Fruit fly (Drosophila melanogaster) whole organism, embryonic: ENCODE data around the gene CG9018.

ENCODE experiments used
- B-H2 ChIP-seq: fragments of 200-800 bp; sonication (Bioruptor generic); optimal IDR thresholded peaks from 2 replicates; lab custom pipeline; 2018; ENCODE audit warnings: missing biosample characterization, mild to moderate bottlenecking, missing genetic modification characterization
- CG10147 ChIP-seq: fragments of 200-800 bp; sonication (Bioruptor generic); optimal IDR thresholded peaks from 2 replicates; lab custom pipeline; 2019; ENCODE audit warnings: missing biosample characterization, mild to moderate bottlenecking, missing genetic modification characterization, moderate library complexity
- CG10274 ChIP-seq: fragments of 200-800 bp; sonication (Bioruptor generic); optimal IDR thresholded peaks from 3 replicates; lab custom pipeline; 2017; ENCODE audit warnings: missing biosample characterization, mild to moderate bottlenecking, missing genetic modification characterization
- CG10462 ChIP-seq: fragments of 200-800 bp; sonication (Bioruptor generic); optimal IDR thresholded peaks from 2 replicates; lab custom pipeline; 2016; ENCODE audit warnings: missing biosample characterization, missing genetic modification characterization
- CG11696 ChIP-seq: fragments of 200-800 bp; sonication (Bioruptor generic); IDR thresholded peaks from 2 replicates; pipeline ENCODE4 v1.3.6; 2022; ENCODE audit warnings: missing biosample characterization, missing genetic modification characterization
- CG14050 ChIP-seq: fragments of 200-800 bp; sonication (Bioruptor generic); IDR thresholded peaks from 3 replicates; pipeline ENCODE4 v1.3.6; 2022; ENCODE audit warnings: missing biosample characterization, missing genetic modification characterization
- CG17568 ChIP-seq: fragments of 200-800 bp; sonication (Bioruptor generic); optimal IDR thresholded peaks from 2 replicates; lab custom pipeline; 2018; ENCODE audit warnings: missing biosample characterization, mild to moderate bottlenecking, missing genetic modification characterization, moderate library complexity
- CG18476 ChIP-seq: fragments of 200-800 bp; sonication (Bioruptor generic); optimal IDR thresholded peaks from 2 replicates; lab custom pipeline; 2016; ENCODE audit warnings: missing biosample characterization, mild to moderate bottlenecking, missing genetic modification characterization
- CG18599 ChIP-seq: fragments of 200-800 bp; sonication (Bioruptor generic); optimal IDR thresholded peaks from 3 replicates; lab custom pipeline; 2017; ENCODE audit warnings: missing biosample characterization, missing genetic modification characterization, mild to moderate bottlenecking, moderate library complexity, missing genetic modification reagents
- CG30020 ChIP-seq: fragments of 200-800 bp; optimal IDR thresholded peaks from 2 replicates; lab custom pipeline; 2019; ENCODE audit warnings: missing biosample characterization, mild to moderate bottlenecking, missing genetic modification characterization, moderate library complexity
- CG33557 ChIP-seq: fragments of 200-800 bp; sonication (Bioruptor generic); optimal IDR thresholded peaks from 2 replicates; lab custom pipeline; 2019; ENCODE audit warnings: missing biosample characterization, mild to moderate bottlenecking, missing genetic modification characterization, moderate library complexity
- CG3726 ChIP-seq: fragments of 200-800 bp; sonication (Bioruptor generic); IDR thresholded peaks from 3 replicates; pipeline ENCODE4, ENCODE4 v1.3.6; 2022; ENCODE audit warnings: missing biosample characterization, missing genetic modification characterization
- CG4424 ChIP-seq: fragments of 200-800 bp; sonication (Bioruptor generic); optimal IDR thresholded peaks from 3 replicates; lab custom pipeline; 2016; ENCODE audit warnings: missing biosample characterization, missing genetic modification characterization
- CG6654 ChIP-seq: fragments of 200-800 bp; sonication (Bioruptor generic); optimal IDR thresholded peaks from 2 replicates; lab custom pipeline; 2017; ENCODE audit warnings: missing biosample characterization, mild to moderate bottlenecking, missing genetic modification characterization
- CG8478 ChIP-seq: fragments of >200 bp; optimal IDR thresholded peaks from 2 replicates; lab custom pipeline; 2018
- CG9797 ChIP-seq: fragments of 200-800 bp; sonication (Bioruptor generic); optimal IDR thresholded peaks from 3 replicates; lab custom pipeline; 2018; ENCODE audit warnings: missing biosample characterization, mild to moderate bottlenecking, missing genetic modification characterization
- CoRest ChIP-seq: fragments of 200-800 bp; sonication (Bioruptor generic); optimal IDR thresholded peaks from 3 replicates; lab custom pipeline; 2018; ENCODE audit warnings: missing biosample characterization, mild to moderate bottlenecking, missing genetic modification characterization, moderate library complexity
- D19B ChIP-seq: fragments of 200-800 bp; sonication (Bioruptor generic); optimal IDR thresholded peaks from 2 replicates; lab custom pipeline; 2017; ENCODE audit warnings: missing biosample characterization, mild to moderate bottlenecking, missing genetic modification characterization
- ERR ChIP-seq: fragments of 200-800 bp; sonication (Bioruptor generic); optimal IDR thresholded peaks from 2 replicates; lab custom pipeline; 2016; ENCODE audit warnings: missing biosample characterization, missing genetic modification characterization
- HLH3B ChIP-seq: fragments of 200-800 bp; sonication (Bioruptor generic); IDR thresholded peaks from 2 replicates; pipeline ENCODE4 v1.3.6; 2022; ENCODE audit warnings: missing biosample characterization, missing genetic modification characterization
- HmgD ChIP-seq: fragments of 200-800 bp; sonication (Bioruptor generic); optimal IDR thresholded peaks from 3 replicates; lab custom pipeline; 2016; ENCODE audit warnings: missing biosample characterization, missing genetic modification characterization
- MBD-R2 ChIP-seq: fragments of 200-800 bp; sonication (Bioruptor generic); IDR thresholded peaks from 2 replicates; pipeline ENCODE4 v1.3.6; 2022; ENCODE audit warnings: missing biosample characterization, missing genetic modification characterization
- Nf-YC ChIP-seq: fragments of 200-800 bp; optimal IDR thresholded peaks from 3 replicates; lab custom pipeline; 2019; ENCODE audit warnings: missing biosample characterization, mild to moderate bottlenecking, missing genetic modification characterization, moderate library complexity
- PHDP ChIP-seq: fragments of 200-800 bp; sonication (Bioruptor generic); optimal IDR thresholded peaks from 3 replicates; lab custom pipeline; 2018; ENCODE audit warnings: missing biosample characterization, mild to moderate bottlenecking, missing genetic modification characterization, moderate library complexity
- Pdp1 ChIP-seq, 2 experiments: fragments of 200-800 bp; sonication (Bioruptor generic); optimal IDR thresholded peaks; 3 replicates each; lab custom pipeline; 2016; ENCODE audit warnings: missing biosample characterization in 2 of 2, missing genetic modification characterization in 2 of 2, mild to moderate bottlenecking in 1 of 2, moderate library complexity in 1 of 2
- Ravus ChIP-seq: fragments of 200-800 bp; sonication (Bioruptor generic); IDR thresholded peaks from 2 replicates; pipeline ENCODE4 v1.3.6; 2022; ENCODE audit warnings: missing biosample characterization, missing genetic modification characterization
- Sin3A ChIP-seq: fragments of >200 bp; optimal IDR thresholded peaks from 2 replicates; lab custom pipeline; 2018
- Tbp ChIP-seq: fragments of >200 bp; optimal IDR thresholded peaks from 2 replicates; lab custom pipeline; 2018; ENCODE audit warnings: missing biosample characterization, missing genetic modification characterization
- Trl ChIP-seq, 3 experiments: fragments of >200 bp in 2 of 3; fragments of 200-800 bp in 1 of 3; sonication (Bioruptor generic) in 1 of 3; optimal IDR thresholded peaks; 2 replicates in 1 of 3; 3 replicates in 2 of 3; lab custom pipeline; 2016 to 2017; ENCODE audit warnings: missing biosample characterization in 1 of 3, missing genetic modification characterization in 1 of 3
- ara ChIP-seq: fragments of 200-800 bp; sonication (Bioruptor generic); IDR thresholded peaks from 2 replicates; pipeline ENCODE4 v1.3.6; 2022; ENCODE audit warnings: missing biosample characterization, missing genetic modification characterization
- ase ChIP-seq: fragments of 200-800 bp; sonication (Bioruptor generic); IDR thresholded peaks from 3 replicates; pipeline ENCODE4 v1.3.6; 2022; ENCODE audit warnings: missing biosample characterization, missing genetic modification characterization
- bigmax ChIP-seq: fragments of 200-800 bp; sonication (Bioruptor generic); optimal IDR thresholded peaks from 2 replicates; lab custom pipeline; 2018; ENCODE audit warnings: missing biosample characterization, mild to moderate bottlenecking, missing genetic modification characterization
- cad ChIP-seq: fragments of >200 bp; optimal IDR thresholded peaks from 2 replicates; lab custom pipeline; 2017; ENCODE audit warnings: missing biosample characterization, missing genetic modification characterization
- chn ChIP-seq: fragments of 200-800 bp; sonication (Bioruptor generic); optimal IDR thresholded peaks from 2 replicates; lab custom pipeline; 2016; ENCODE audit warnings: missing biosample characterization, missing genetic modification characterization
- dati ChIP-seq: fragments of 200-800 bp; sonication (Bioruptor generic); IDR thresholded peaks from 2 replicates; pipeline ENCODE4 v1.3.6; 2022; ENCODE audit warnings: missing biosample characterization, missing genetic modification characterization
- dmrt11E ChIP-seq: fragments of 200-800 bp; sonication (Bioruptor generic); optimal IDR thresholded peaks from 3 replicates; lab custom pipeline; 2018; ENCODE audit warnings: missing biosample characterization, mild to moderate bottlenecking, missing genetic modification characterization, moderate library complexity
- dmrt99B ChIP-seq: fragments of 200-800 bp; sonication (Bioruptor generic); optimal IDR thresholded peaks from 2 replicates; lab custom pipeline; 2018; ENCODE audit warnings: missing biosample characterization, mild to moderate bottlenecking, missing genetic modification characterization, moderate library complexity
- emc ChIP-seq: fragments of 200-800 bp; sonication (Bioruptor generic); optimal IDR thresholded peaks from 2 replicates; lab custom pipeline; 2016; ENCODE audit warnings: missing biosample characterization, missing genetic modification characterization
- gce ChIP-seq: fragments of 200-800 bp; sonication (Bioruptor generic); IDR thresholded peaks from 3 replicates; pipeline ENCODE4 v1.3.6; 2022; ENCODE audit warnings: missing biosample characterization, missing genetic modification characterization
- gcm2 ChIP-seq: fragments of 200-800 bp; sonication (Bioruptor generic); optimal IDR thresholded peaks from 2 replicates; lab custom pipeline; 2016; ENCODE audit warnings: missing biosample characterization, missing genetic modification characterization
- gt ChIP-seq: fragments of 200-800 bp; sonication (Bioruptor generic); IDR thresholded peaks from 2 replicates; pipeline ENCODE4 v1.3.6; 2022; ENCODE audit warnings: missing biosample characterization, missing genetic modification characterization
- ham ChIP-seq: fragments of 200-800 bp; sonication (Bioruptor generic); IDR thresholded peaks from 2 replicates; pipeline ENCODE4 v1.3.6; 2022; ENCODE audit warnings: missing biosample characterization, missing genetic modification characterization
- kah ChIP-seq: fragments of 200-800 bp; sonication (Bioruptor generic); optimal IDR thresholded peaks from 2 replicates; lab custom pipeline; 2018; ENCODE audit warnings: missing biosample characterization, mild to moderate bottlenecking, missing genetic modification characterization
- lab ChIP-seq: fragments of 200-800 bp; sonication (Bioruptor generic); optimal IDR thresholded peaks from 3 replicates; lab custom pipeline; 2017; ENCODE audit warnings: missing biosample characterization, missing genetic modification characterization, mild to moderate bottlenecking, moderate library complexity, missing genetic modification reagents
- p53 ChIP-seq: fragments of 200-800 bp; sonication (Bioruptor generic); optimal IDR thresholded peaks from 2 replicates; lab custom pipeline; 2016; ENCODE audit warnings: missing biosample characterization, missing genetic modification characterization
- pita ChIP-seq: fragments of 200-800 bp; sonication (Bioruptor generic); optimal IDR thresholded peaks from 2 replicates; lab custom pipeline; 2017; ENCODE audit warnings: missing biosample characterization, mild to moderate bottlenecking, missing genetic modification characterization
- ranshi ChIP-seq: fragments of 200-800 bp; sonication (Bioruptor generic); IDR thresholded peaks from 2 replicates; pipeline ENCODE4 v1.3.6; 2022; ENCODE audit warnings: missing biosample characterization, missing genetic modification characterization
- seq ChIP-seq: fragments of 200-800 bp; sonication (Bioruptor generic); IDR thresholded peaks from 2 replicates; pipeline ENCODE4 v1.3.6; 2022; ENCODE audit warnings: missing biosample characterization, missing genetic modification characterization
- sisA ChIP-seq: fragments of 200-800 bp; sonication (Bioruptor generic); IDR thresholded peaks from 2 replicates; pipeline ENCODE4 v1.3.6; 2022; ENCODE audit warnings: missing biosample characterization, missing genetic modification characterization
- tna ChIP-seq: fragments of 200-800 bp; sonication (Bioruptor generic); IDR thresholded peaks from 2 replicates; pipeline ENCODE4 v1.3.6; 2022; ENCODE audit warnings: missing biosample characterization, missing genetic modification characterization; ENCODE audit not compliant: partially characterized antibody
- zen2 ChIP-seq: fragments of 200-800 bp; sonication (Bioruptor generic); IDR thresholded peaks from 3 replicates; pipeline ENCODE4 v1.3.6; 2022; ENCODE audit warnings: missing biosample characterization, missing genetic modification characterization; ENCODE audit not compliant: partially characterized antibody

Gene CG9018

dm6 chr3L:2262515-2262944 is 25.7 kb upstream of the CG9018 start, which contains the start of the genes oxt and CG13807 (continued):
- TF ChIP-seq chn (GFP tag; lab: Kevin White, UChicago): peak; percentile 62
- TF ChIP-seq Sin3A: peak; percentile 68
- no peak for TF ChIP-seq Tbp (GFP tag; lab: Kevin White, UChicago)
- no peak for TF ChIP-seq HmgD (GFP tag; lab: Kevin White, UChicago)
- peak; percentile 74 for TF ChIP-seq CG30020
- TF ChIP-seq MBD-R2 (GFP tag; lab: Robert Waterston, UW): peak; percentile 97
- TF ChIP-seq CG10147: peak; percentile 80
- peak; percentile 86 for TF ChIP-seq CG14050 (GFP tag; lab: Robert Waterston, UW)
- peak; percentile 92 for TF ChIP-seq ase
- TF ChIP-seq ERR (GFP tag; lab: Kevin White, UChicago): no peak
- no peak for TF ChIP-seq zen2 (GFP tag; lab: Robert Waterston, UW)
- peak; percentile 90 for TF ChIP-seq B-H2 (GFP tag; lab: Kevin White, UChicago)
- 0 out of 2 replicates have a peak, but pooled peaks have one; percentile 35 for TF ChIP-seq dati
- TF ChIP-seq ham: peak; percentile 53; the same call in 1 of the 2 replicates
- TF ChIP-seq CG10462 (GFP tag; lab: Kevin White, UChicago): peak; percentile 72
- TF ChIP-seq CG10274 (GFP tag; lab: Kevin White, UChicago): peak; percentile 42
- TF ChIP-seq PHDP (tag; lab: Kevin White, UChicago): peak; percentile 92
- peak; percentile 56 for TF ChIP-seq CG18476 (GFP tag; lab: Kevin White, UChicago)
- peak; percentile 91 for TF ChIP-seq ranshi (GFP tag; lab: Robert Waterston, UW)
- TF ChIP-seq HLH3B (GFP tag; lab: Robert Waterston, UW): peak; percentile 82
- peak; percentile 74 for TF ChIP-seq CG9797
- no peak for TF ChIP-seq cad (GFP tag; lab: Kevin White, UChicago)
- TF ChIP-seq CG33557 (GFP tag; lab: Kevin White, UChicago): peak; percentile 80
- peak; percentile 89 for TF ChIP-seq ara (GFP tag; lab: Robert Waterston, UW)
- TF ChIP-seq p53 (GFP tag; lab: Kevin White, UChicago): no peak
- TF ChIP-seq CG4424 (GFP tag; lab: Kevin White, UChicago): peak; percentile 89
- no peak for TF ChIP-seq tna (GFP tag; lab: Robert Waterston, UW)
- TF ChIP-seq dmrt99B: peak; percentile 85
- peak; percentile 64 to 77 for TF ChIP-seq Pdp1 (GFP tag; optimal IDR thresholded peaks at IDR 0.05; lab: Kevin White, UChicago)
- peak; percentile 0 for TF ChIP-seq emc (GFP tag; lab: Kevin White, UChicago)
- TF ChIP-seq kah: peak; percentile 50
- TF ChIP-seq seq (GFP tag; lab: Robert Waterston, UW): peak; percentile 84
- TF ChIP-seq CG3726: peak; percentile 85; the same call in 2 of the 3 replicates
- no peak for TF ChIP-seq CG17568 (GFP tag; lab: Kevin White, UChicago)
- peak; percentile 83 for TF ChIP-seq CG18599 (GFP tag; lab: Kevin White, UChicago)
- peak; percentile 59 for TF ChIP-seq CG11696 (GFP tag; lab: Robert Waterston, UW)
- TF ChIP-seq Nf-YC (tag; lab: Kevin White, UChicago): peak; percentile 79
- TF ChIP-seq pita (GFP tag; lab: Kevin White, UChicago): no peak
- TF ChIP-seq dmrt11E (tag; lab: Kevin White, UChicago): peak; percentile 82
- peak; percentile 66 for TF ChIP-seq D19B
- TF ChIP-seq Ravus: peak; percentile 54
- peak; percentile 57 for TF ChIP-seq gt (GFP tag; lab: Robert Waterston, UW)
- TF ChIP-seq CG6654: peak; percentile 60
- TF ChIP-seq lab: peak; percentile 86
- no peak for TF ChIP-seq CG8478 (lab: Kevin White, UChicago)
- peak; percentile 68; the same call in 2 of the 3 replicates for TF ChIP-seq gce
- TF ChIP-seq sisA (GFP tag; lab: Robert Waterston, UW): peak; percentile 91
- TF ChIP-seq bigmax (GFP tag; lab: Kevin White, UChicago): no peak
- TF ChIP-seq Trl (optimal IDR thresholded peaks at IDR 0.05; lab: Kevin White, UChicago): no peak
- TF ChIP-seq Trl (GFP tag; optimal IDR thresholded peaks at IDR 0.05; lab: Kevin White, UChicago): peak; percentile 58
- TF ChIP-seq gcm2 (GFP tag; lab: Kevin White, UChicago): peak; percentile 60
- TF ChIP-seq CoRest (tag; lab: Kevin White, UChicago): peak; percentile 94
